Fruit fly (Drosophila melanogaster): ENCODE results near the gene CG3168.

The CG3168 gene

dm6 chrX:6705059-6705802 lies 34.6 kb downstream of the CG3168 start (continued):
- TF ChIP-seq Dek (tag; optimal IDR thresholded peaks at IDR 0.05) (no peak), CG8924 (tag; optimal IDR thresholded peaks at IDR 0.05) (no peak), CG9609 (GFP tag; optimal IDR thresholded peaks at IDR 0.05) (no peak), CG32772 (GFP tag; IDR thresholded peaks at IDR 0.05) (no peak), CG15479 (GFP tag; optimal IDR thresholded peaks at IDR 0.05) (no peak), shn (GFP tag; optimal IDR thresholded peaks at IDR 0.05) (no peak), Hr3 (GFP tag; optimal IDR thresholded peaks at IDR 0.05) (no peak), CG6765 (GFP tag; optimal IDR thresholded peaks at IDR 0.05) (no peak), CG7271 (tag; optimal IDR thresholded peaks at IDR 0.05) (no peak), Med (GFP tag) (peak; percentile 73), Mrtf (GFP tag; IDR thresholded peaks at IDR 0.05) (no peak), nau (GFP tag; optimal IDR thresholded peaks at IDR 0.05) (no peak), pho (GFP tag; optimal IDR thresholded peaks at IDR 0.05) (no peak), Ada2b (GFP tag; IDR thresholded peaks at IDR 0.05) (no peak), NC2β (GFP tag; optimal IDR thresholded peaks at IDR 0.05) (no peak), inv (GFP tag; IDR thresholded peaks at IDR 0.05; ENCODE audit: partially characterized antibody) (no peak), vfl (GFP tag; optimal IDR thresholded peaks at IDR 0.05) (no peak), eve (GFP tag; optimal IDR thresholded peaks at IDR 0.05) (peak in 1 of 2 experiments; percentile 2), CG5953 (GFP tag; IDR thresholded peaks at IDR 0.05) (no peak), CG8388 (GFP tag; optimal IDR thresholded peaks at IDR 0.05) (no peak), Lpt (GFP tag; optimal IDR thresholded peaks at IDR 0.05) (no peak), Xrp1 (GFP tag; IDR thresholded peaks at IDR 0.05) (no peak), CG4404 (GFP tag; IDR thresholded peaks at IDR 0.05) (no peak), tin (GFP tag; optimal IDR thresholded peaks at IDR 0.05) (no peak), Poxn (GFP tag; IDR thresholded peaks at IDR 0.05) (no peak), tna (GFP tag; IDR thresholded peaks at IDR 0.05; ENCODE audit: partially characterized antibody) (no peak), MBD-R2 (GFP tag; IDR thresholded peaks at IDR 0.05) (0 out of 2 replicates have a peak, but pooled peaks have one; percentile 11), CG9932 (GFP tag; IDR thresholded peaks at IDR 0.05) (no peak), Pdp1 (GFP tag; optimal IDR thresholded peaks at IDR 0.05) (peak in 1 of 2 experiments; percentile 46), NfI (GFP tag; optimal IDR thresholded peaks at IDR 0.05) (no peak), Blimp-1 (GFP tag; optimal IDR thresholded peaks at IDR 0.05) (no peak), Abd-B (GFP tag; optimal IDR thresholded peaks at IDR 0.05) (no peak), corto (GFP tag; optimal IDR thresholded peaks at IDR 0.05) (no peak), CG8359 (GFP tag; optimal IDR thresholded peaks at IDR 0.05; ENCODE audit: borderline replicate concordance) (no peak), sisA (GFP tag; IDR thresholded peaks at IDR 0.05) (no peak), CG1792 (GFP tag; optimal IDR thresholded peaks at IDR 0.05) (no peak), CG14667 (GFP tag; IDR thresholded peaks at IDR 0.05) (no peak), CHES-1-like (GFP tag; optimal IDR thresholded peaks at IDR 0.05) (no peak), sc (optimal IDR thresholded peaks at IDR 0.05) (no peak), sc (GFP tag; optimal IDR thresholded peaks at IDR 0.05) (no peak), CG30020 (tag; optimal IDR thresholded peaks at IDR 0.05) (no peak), nmo (GFP tag; optimal IDR thresholded peaks at IDR 0.05) (peak; percentile 5), dimm (GFP tag; IDR thresholded peaks at IDR 0.05) (no peak), unpg (GFP tag; optimal IDR thresholded peaks at IDR 0.05) (no peak), YL-1 (GFP tag; optimal IDR thresholded peaks at IDR 0.05) (no peak), slbo (GFP tag; IDR thresholded peaks at IDR 0.05) (peak; percentile 12; the same call in 1 of the 2 replicates), CG34422 (GFP tag; IDR thresholded peaks at IDR 0.05) (0 out of 3 replicates have a peak, but pooled peaks have one; percentile 13), CG12942 (GFP tag; optimal IDR thresholded peaks at IDR 0.05) (no peak), pzg (GFP tag; optimal IDR thresholded peaks at IDR 0.05) (no peak), D (optimal IDR thresholded peaks at IDR 0.05) (no peak), D (GFP tag; optimal IDR thresholded peaks at IDR 0.05) (peak; percentile 28)

All from whole organism, embryonic.